Worm (Caenorhabditis elegans) whole organism, early embryonic: ENCODE measurements around the gene C06G3.8.

Source experiments
- ama-1 ChIP-seq: fragments of 150-350 bp; optimal IDR thresholded peaks from 2 replicates; lab custom pipeline; 2014
- ets-7 ChIP-seq: sonication (generic microtip); optimal IDR thresholded peaks from 2 replicates; lab custom pipeline; 2016; ENCODE audit warnings: missing genotype, missing genetic modification characterization, missing compliant biosample characterization
- flt-1 ChIP-seq: fragments of 200-800 bp; sonication (Bioruptor generic); IDR thresholded peaks from 2 replicates; pipeline ENCODE4 v1.3.6; 2022; ENCODE audit warnings: missing genetic modification characterization, missing compliant biosample characterization
- pes-1 ChIP-seq: fragments of 200-800 bp; sonication (Bioruptor generic); IDR thresholded peaks from 2 replicates; pipeline ENCODE4 v1.3.6; 2022; ENCODE audit warnings: missing genetic modification reagents, missing genetic modification characterization, missing compliant biosample characterization
- scrt-1 ChIP-seq: fragments of 200-800 bp; sonication (Bioruptor generic); IDR thresholded peaks from 2 replicates; pipeline ENCODE4 v1.3.6; 2022; ENCODE audit warnings: missing genetic modification characterization, missing compliant biosample characterization
- tbx-37 ChIP-seq: fragments of 200-800 bp; sonication (Bioruptor generic); conservative IDR thresholded peaks from 2 replicates; pipeline ENCODE4 v1.3.6; 2022; ENCODE audit warnings: missing genetic modification reagents, missing genetic modification characterization, missing compliant biosample characterization

- TF ChIP-seq ama-1 (lab: Kevin White, UChicago) = no peak
- TF ChIP-seq pes-1 (GFP tag; lab: Robert Waterston, UW) = no peak
- no peak for TF ChIP-seq flt-1 (GFP tag; lab: Robert Waterston, UW)
- no peak for TF ChIP-seq tbx-37 (GFP tag; lab: Robert Waterston, UW)
- no peak for TF ChIP-seq scrt-1
- no peak for TF ChIP-seq ets-7 (tag; lab: Kevin White, UChicago)
Measured at ce11 chrIV:7025835-7026234, 6.5 kb downstream of the C06G3.8 start.
